Worm (Caenorhabditis elegans) whole organism, L4 larva: Measurements from ENCODE around the gene Y22D7AR.14.
A peak's percentile ranks its signal among the peaks of the same experiment; 100 is the strongest.

ENCODE experiments used
- D1046.2 ChIP-seq: fragments of 200-800 bp; sonication (Bioruptor generic); IDR thresholded peaks from 2 replicates; pipeline ENCODE4 v1.3.6; 2022; ENCODE audit warnings: missing genetic modification characterization, missing compliant biosample characterization
- Y48G9A.11 ChIP-seq: fragments of 200-800 bp; sonication (Bioruptor generic); IDR thresholded peaks from 2 replicates; pipeline ENCODE4 v1.3.6; 2022; ENCODE audit warnings: missing genetic modification reagents, missing genetic modification characterization, missing compliant biosample characterization
- Y5F2A.4 ChIP-seq: fragments of 200-800 bp; sonication (Bioruptor generic); optimal IDR thresholded peaks from 2 replicates; lab custom pipeline; 2018; ENCODE audit warnings: mild to moderate bottlenecking, missing genetic modification characterization, missing compliant biosample characterization
- aha-1 ChIP-seq: fragments of 150-350 bp; peaks from one replicate; lab custom pipeline; 2014; ENCODE audit warnings: missing biosample characterization, missing genetic modification characterization
- fos-1 ChIP-seq: fragments of 150-350 bp; optimal IDR thresholded peaks from 2 replicates; lab custom pipeline; 2014; ENCODE audit warnings: missing biosample characterization, missing genetic modification characterization
- lin-29 ChIP-seq: fragments of 200-800 bp; sonication (Bioruptor generic); IDR thresholded peaks from 2 replicates; pipeline ENCODE4 v1.3.6; 2022; ENCODE audit warnings: missing genetic modification reagents, missing genetic modification characterization, missing compliant biosample characterization
- lin-39 ChIP-seq: fragments of 150-350 bp; optimal IDR thresholded peaks from 2 replicates; lab custom pipeline; 2014; ENCODE audit warnings: missing biosample characterization, missing genetic modification reagents, missing genetic modification characterization
- lsy-2 ChIP-seq, 2 experiments: fragments of 150-350 bp in 1 of 2; sonication (generic microtip) in 1 of 2; optimal IDR thresholded peaks; 2 replicates each; lab custom pipeline; 2014 to 2017; ENCODE audit warnings: missing biosample characterization in 2 of 2, missing genetic modification characterization in 2 of 2
- nhr-42 ChIP-seq: fragments of 200-800 bp; sonication (Bioruptor generic); IDR thresholded peaks from 2 replicates; pipeline ENCODE4 v1.3.6; 2022; ENCODE audit warnings: missing genetic modification characterization, missing compliant biosample characterization
- php-3 ChIP-seq: fragments of 200-800 bp; sonication (Bioruptor generic); IDR thresholded peaks from 2 replicates; pipeline ENCODE4 v1.3.6; 2022; ENCODE audit warnings: missing genetic modification reagents, missing genetic modification characterization, missing compliant biosample characterization
- pqm-1 ChIP-seq: sonication (generic microtip); optimal IDR thresholded peaks from 2 replicates; lab custom pipeline; 2017; ENCODE audit warnings: missing biosample characterization, missing genetic modification characterization
- unc-62 ChIP-seq, 3 experiments: fragments of 150-350 bp in 1 of 3; sonication (generic microtip); optimal IDR thresholded peaks in 2 of 3; peaks in 1 of 3; 1 replicate in 1 of 3; 2 replicates in 2 of 3; lab custom pipeline; 2014 to 2017; ENCODE audit warnings: missing biosample characterization in 3 of 3, missing genetic modification characterization in 3 of 3, missing genetic modification reagents in 3 of 3, missing genotype in 1 of 3
- vab-7 ChIP-seq: fragments of 200-800 bp; sonication (Bioruptor generic); IDR thresholded peaks from 2 replicates; pipeline ENCODE4 v1.3.6; 2022; ENCODE audit warnings: missing genetic modification reagents, missing genetic modification characterization, missing compliant biosample characterization

DNA sequence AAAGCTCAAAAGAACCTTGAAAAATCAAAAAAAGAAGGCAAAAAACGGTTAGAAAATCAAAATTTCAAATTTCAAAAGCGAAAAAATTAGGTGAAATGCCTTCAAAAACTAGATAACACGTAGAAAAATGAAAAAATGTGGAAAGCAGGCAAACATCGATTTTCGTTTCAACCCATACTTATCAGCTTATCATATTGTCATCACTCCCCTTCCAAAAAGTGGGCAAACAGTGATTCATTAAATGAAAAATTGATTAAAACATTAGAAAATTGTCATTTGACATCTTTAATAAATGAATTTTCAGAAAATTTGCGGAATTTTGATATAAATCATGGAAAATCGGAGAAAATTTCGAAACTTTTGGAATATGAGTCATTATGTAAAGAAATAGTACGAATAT, 28.8 kb downstream of the Y22D7AR.14 start:
- TF ChIP-seq vab-7 (GFP tag; lab: Robert Waterston, UW) (no peak), unc-62 (GFP tag; optimal IDR thresholded peaks at IDR 0.05 in 1 of 2; lab: Kevin White, UChicago) (no peak), unc-62 (tag; optimal IDR thresholded peaks at IDR 0.05; lab: Kevin White, UChicago) (no peak), php-3 (GFP tag; lab: Robert Waterston, UW) (no peak), aha-1 (tag; lab: Kevin White, UChicago) (no peak), Y48G9A.11 (no peak), lin-39 (tag; lab: Kevin White, UChicago) (no peak), fos-1 (tag; lab: Kevin White, UChicago) (no peak), pqm-1 (tag; lab: Kevin White, UChicago) (peak; percentile 91), nhr-42 (GFP tag; lab: Robert Waterston, UW) (no peak), lin-29 (no peak), D1046.2 (GFP tag; lab: Robert Waterston, UW) (no peak), Y5F2A.4 (GFP tag; lab: Kevin White, UChicago) (no peak), lsy-2 (tag; optimal IDR thresholded peaks at IDR 0.05; lab: Kevin White, UChicago) (no peak)
